Worm (Caenorhabditis elegans): ENCODE measurements around the gene fbxa-156.

DNA sequence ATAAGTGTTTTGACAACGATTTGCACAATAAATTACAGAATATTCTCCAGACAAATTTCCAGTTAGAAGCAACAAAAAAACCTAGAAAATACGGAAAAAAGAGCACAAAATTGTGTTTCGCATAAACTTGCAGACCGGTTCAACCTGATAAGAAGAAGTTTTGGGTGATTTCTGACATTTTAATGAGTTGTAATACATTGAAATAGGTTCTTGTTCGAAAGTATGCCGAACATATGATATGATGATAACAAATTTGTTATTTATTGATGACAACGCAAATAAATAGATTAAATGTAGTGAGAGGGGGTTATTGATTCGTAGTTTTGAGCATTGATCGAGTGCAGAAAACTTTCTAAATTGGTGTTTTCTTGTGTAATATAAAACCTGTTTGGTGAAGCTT lies 5.3 kb downstream of the fbxa-156 start:
- no peak for TF ChIP-seq cebp-2 (GFP tag; IDR thresholded peaks at IDR 0.05)
- no peak for TF ChIP-seq pha-4 (tag; optimal IDR thresholded peaks at IDR 0.05)
- TF ChIP-seq unc-62 (GFP tag; optimal IDR thresholded peaks at IDR 0.05) = no peak
- TF ChIP-seq ama-1 (optimal IDR thresholded peaks at IDR 0.05) = no peak
- no peak for TF ChIP-seq ama-1 (GFP tag; optimal IDR thresholded peaks at IDR 0.05)
- TF ChIP-seq nhr-120 (GFP tag; IDR thresholded peaks at IDR 0.05) = no peak
- no peak for TF ChIP-seq B0336.3 (GFP tag; IDR thresholded peaks at IDR 0.05)
- TF ChIP-seq him-1 (tag; optimal IDR thresholded peaks at IDR 0.05) = no peak
- TF ChIP-seq bed-2 (GFP tag; IDR thresholded peaks at IDR 0.05) = no peak
- TF ChIP-seq ceh-58 (GFP tag; IDR thresholded peaks at IDR 0.05) = no peak
- TF ChIP-seq ceh-27 (GFP tag; optimal IDR thresholded peaks at IDR 0.05) = no peak
- TF ChIP-seq F37B4.10 (GFP tag; IDR thresholded peaks at IDR 0.05) = no peak

All from whole organism, young adult.